Fruit fly (Drosophila melanogaster) whole organism, wandering third instar larva: ENCODE results near the gene CG9609.

Source experiments
- CG32264 ChIP-seq: fragments of 200-800 bp; sonication (Bioruptor generic); optimal IDR thresholded peaks from 2 replicates; lab custom pipeline; 2016; ENCODE audit warnings: missing biosample characterization, missing genetic modification characterization
- Hr78 ChIP-seq: fragments of >200 bp; optimal IDR thresholded peaks from 2 replicates; lab custom pipeline; 2017; ENCODE audit warnings: missing biosample characterization, missing genetic modification characterization
- Jra ChIP-seq: sonication (Bioruptor generic); optimal IDR thresholded peaks from 2 replicates; lab custom pipeline; 2016; ENCODE audit warnings: missing biosample characterization, missing genetic modification characterization
- ey ChIP-seq: fragments of 200-800 bp; sonication (Bioruptor generic); optimal IDR thresholded peaks from 2 replicates; lab custom pipeline; 2016; ENCODE audit warnings: missing biosample characterization, missing genetic modification characterization
- pan ChIP-seq: fragments of >200 bp; optimal IDR thresholded peaks from 2 replicates; lab custom pipeline; 2017

- TF ChIP-seq Hr78 (GFP tag; lab: Kevin White, UChicago) (no peak), ey (GFP tag; lab: Kevin White, UChicago) (no peak), Jra (GFP tag; lab: Kevin White, UChicago) (no peak), pan (lab: Kevin White, UChicago) (no peak), CG32264 (GFP tag; lab: Kevin White, UChicago) (no peak)
Measured at dm6 chrX:16765809-16766208, 21.0 kb downstream of the CG9609 start.
